Worm (Caenorhabditis elegans) whole organism, young adult: ENCODE data around the gene cpna-2.

ENCODE experiments used
- snpc-1.1 ChIP-seq: sonication (generic microtip); optimal IDR thresholded peaks from 2 replicates; lab custom pipeline; 2017; ENCODE audit warnings: missing genetic modification characterization, mild to moderate bottlenecking, missing compliant biosample characterization, antibody characterized with exemption, moderate library complexity, missing genotype, missing genetic modification reagents; ENCODE audit not compliant: insufficient read depth
- tlf-1 ChIP-seq: fragments of 200-800 bp; sonication (Bioruptor generic); optimal IDR thresholded peaks from 2 replicates; lab custom pipeline; 2018; ENCODE audit warnings: mild to moderate bottlenecking, missing genetic modification characterization, missing compliant biosample characterization

- TF ChIP-seq tlf-1 (GFP tag; lab: Kevin White, UChicago) (no peak), snpc-1.1 (no peak)
Measured at ce11 chrII:7707383-7707782, 17.3 kb upstream of the cpna-2 start, which contains the start of gene luc-7L.
